Fruit fly (Drosophila melanogaster) whole organism, embryonic: ENCODE measurements around the gene CG1628.

Experiments
- CG10462 ChIP-seq: fragments of 200-800 bp; sonication (Bioruptor generic); optimal IDR thresholded peaks from 2 replicates; lab custom pipeline; 2016; ENCODE audit warnings: missing biosample characterization, missing genetic modification characterization
- CG12104 ChIP-seq: fragments of 200-800 bp; sonication (Bioruptor generic); optimal IDR thresholded peaks from 3 replicates; lab custom pipeline; 2016; ENCODE audit warnings: missing biosample characterization, missing genetic modification characterization
- CG1233 ChIP-seq: fragments of 200-800 bp; sonication (Bioruptor generic); optimal IDR thresholded peaks from 4 replicates; lab custom pipeline; 2018; ENCODE audit warnings: missing biosample characterization, mild to moderate bottlenecking, missing genetic modification characterization
- CG13296 ChIP-seq: fragments of 200-800 bp; sonication (Bioruptor generic); optimal IDR thresholded peaks from 3 replicates; lab custom pipeline; 2018; ENCODE audit warnings: missing biosample characterization, mild to moderate bottlenecking, missing genetic modification characterization
- CG13624 ChIP-seq: fragments of 200-800 bp; sonication (Bioruptor generic); optimal IDR thresholded peaks from 2 replicates; lab custom pipeline; 2016; ENCODE audit warnings: missing biosample characterization, missing genetic modification characterization
- CG14667 ChIP-seq: fragments of 200-800 bp; sonication (Bioruptor generic); IDR thresholded peaks from 2 replicates; pipeline ENCODE4 v1.3.6; 2022; ENCODE audit warnings: missing biosample characterization, missing genetic modification characterization
- CG15269 ChIP-seq: fragments of 200-800 bp; sonication (Bioruptor generic); optimal IDR thresholded peaks from 2 replicates; lab custom pipeline; 2018; ENCODE audit warnings: missing biosample characterization, mild to moderate bottlenecking, missing genetic modification characterization, moderate library complexity
- CG15514 ChIP-seq: fragments of 200-800 bp; sonication (Bioruptor generic); optimal IDR thresholded peaks from 3 replicates; lab custom pipeline; 2017; ENCODE audit warnings: missing biosample characterization, missing genetic modification characterization, mild to moderate bottlenecking, moderate library complexity, missing genetic modification reagents
- CG17612 ChIP-seq: fragments of 200-800 bp; sonication (Bioruptor generic); IDR thresholded peaks from 2 replicates; pipeline ENCODE4 v1.3.6; 2022; ENCODE audit warnings: missing biosample characterization, missing genetic modification characterization
- CG17912 ChIP-seq: fragments of 200-800 bp; sonication (Bioruptor generic); optimal IDR thresholded peaks from 2 replicates; lab custom pipeline; 2018; ENCODE audit warnings: missing biosample characterization, mild to moderate bottlenecking, missing genetic modification characterization
- CG18764 ChIP-seq: fragments of 200-800 bp; sonication (Bioruptor generic); optimal IDR thresholded peaks from 3 replicates; lab custom pipeline; 2016; ENCODE audit warnings: missing biosample characterization, missing genetic modification characterization
- CG30403 ChIP-seq: fragments of 200-800 bp; sonication (Bioruptor generic); optimal IDR thresholded peaks from 3 replicates; lab custom pipeline; 2016; ENCODE audit warnings: missing biosample characterization, missing genetic modification characterization
- CG32532 ChIP-seq: fragments of 200-800 bp; sonication (Bioruptor generic); IDR thresholded peaks from 2 replicates; pipeline ENCODE4 v1.3.6; 2022; ENCODE audit warnings: missing biosample characterization, missing genetic modification characterization
- CG3838 ChIP-seq: fragments of 200-800 bp; sonication (Bioruptor generic); optimal IDR thresholded peaks from 3 replicates; lab custom pipeline; 2016; ENCODE audit warnings: missing biosample characterization, missing genetic modification characterization
- CG4820 ChIP-seq: fragments of 200-800 bp; sonication (Bioruptor generic); optimal IDR thresholded peaks from 3 replicates; lab custom pipeline; 2016; ENCODE audit warnings: missing biosample characterization, missing genetic modification characterization
- CG6683 ChIP-seq: fragments of 200-800 bp; sonication (Bioruptor generic); optimal IDR thresholded peaks from 2 replicates; lab custom pipeline; 2017; ENCODE audit warnings: missing biosample characterization, mild to moderate bottlenecking, missing genetic modification characterization, missing genetic modification reagents
- CG8281 ChIP-seq: fragments of 200-800 bp; sonication (Bioruptor generic); optimal IDR thresholded peaks from 2 replicates; lab custom pipeline; 2018; ENCODE audit warnings: missing biosample characterization, mild to moderate bottlenecking, missing genetic modification characterization, moderate library complexity
- CG8388 ChIP-seq: fragments of 200-800 bp; sonication (Bioruptor generic); optimal IDR thresholded peaks from 2 replicates; lab custom pipeline; 2019; ENCODE audit warnings: missing biosample characterization, mild to moderate bottlenecking, missing genetic modification characterization, moderate library complexity
- CG9817 ChIP-seq: fragments of 200-800 bp; sonication (Bioruptor generic); optimal IDR thresholded peaks from 2 replicates; lab custom pipeline; 2018; ENCODE audit warnings: missing biosample characterization, mild to moderate bottlenecking, missing genetic modification characterization, moderate library complexity
- D ChIP-seq, 2 experiments: fragments of 200-800 bp in 1 of 2; fragments of >200 bp in 1 of 2; sonication (Bioruptor generic) in 1 of 2; optimal IDR thresholded peaks; 2 replicates in 1 of 2; 3 replicates in 1 of 2; lab custom pipeline; 2017; ENCODE audit warnings: mild to moderate bottlenecking in 1 of 2, missing biosample characterization in 1 of 2, missing genetic modification characterization in 1 of 2, missing genetic modification reagents in 1 of 2
- Deaf1 ChIP-seq: fragments of 200-800 bp; optimal IDR thresholded peaks from 3 replicates; lab custom pipeline; 2019; ENCODE audit warnings: missing biosample characterization, mild to moderate bottlenecking, missing genetic modification characterization, moderate library complexity
- Dfd ChIP-seq, 2 experiments: fragments of >200 bp; optimal IDR thresholded peaks; 2 replicates each; lab custom pipeline; 2017; ENCODE audit warnings: missing biosample characterization in 2 of 2, missing genetic modification characterization in 2 of 2
- E2f2 ChIP-seq: fragments of 200-800 bp; sonication (Bioruptor generic); IDR thresholded peaks from 2 replicates; pipeline ENCODE4 v1.3.6; 2022; ENCODE audit warnings: missing biosample characterization, missing genetic modification characterization
- Elba2 ChIP-seq: fragments of 200-800 bp; sonication (Bioruptor generic); optimal IDR thresholded peaks from 3 replicates; lab custom pipeline; 2016; ENCODE audit warnings: missing biosample characterization, missing genetic modification characterization
- Ets65A ChIP-seq: fragments of 200-800 bp; sonication (Bioruptor generic); peaks from one replicate; lab custom pipeline; 2016; ENCODE audit warnings: missing biosample characterization, missing genetic modification characterization
- Hmr ChIP-seq: fragments of 200-800 bp; sonication (Bioruptor generic); optimal IDR thresholded peaks from 3 replicates; lab custom pipeline; 2017; ENCODE audit warnings: mild to moderate bottlenecking, missing biosample characterization, missing genetic modification reagents, missing genetic modification characterization
- Hr39 ChIP-seq: fragments of >200 bp; optimal IDR thresholded peaks from 2 replicates; lab custom pipeline; 2017
- Lhr ChIP-seq: fragments of 200-800 bp; sonication (Bioruptor generic); optimal IDR thresholded peaks from 3 replicates; lab custom pipeline; 2017; ENCODE audit warnings: mild to moderate bottlenecking, missing biosample characterization, missing genetic modification reagents, missing genetic modification characterization
- MBD-R2 ChIP-seq: fragments of 200-800 bp; sonication (Bioruptor generic); IDR thresholded peaks from 2 replicates; pipeline ENCODE4 v1.3.6; 2022; ENCODE audit warnings: missing biosample characterization, missing genetic modification characterization
- Med ChIP-seq: fragments of 200-800 bp; sonication (Bioruptor generic); peaks from one replicate; lab custom pipeline; 2016; ENCODE audit warnings: missing biosample characterization, missing genetic modification characterization, mild to moderate bottlenecking, inconsistent platforms, moderate library complexity
- Ssrp ChIP-seq: fragments of 200-800 bp; sonication (Bioruptor generic); optimal IDR thresholded peaks from 2 replicates; lab custom pipeline; 2018; ENCODE audit warnings: missing biosample characterization, mild to moderate bottlenecking, missing genetic modification characterization, moderate library complexity
- Usf ChIP-seq: fragments of 200-800 bp; sonication (Bioruptor generic); optimal IDR thresholded peaks from 2 replicates; lab custom pipeline; 2017; ENCODE audit warnings: missing genotype, missing biosample characterization, missing genetic modification characterization
- caup ChIP-seq: fragments of 200-800 bp; sonication (Bioruptor generic); optimal IDR thresholded peaks from 3 replicates; lab custom pipeline; 2017; ENCODE audit warnings: missing biosample characterization, mild to moderate bottlenecking, missing genetic modification characterization, moderate library complexity; ENCODE audit not compliant: severe bottlenecking
- dan ChIP-seq: fragments of 200-800 bp; sonication (Bioruptor generic); IDR thresholded peaks from 2 replicates; pipeline ENCODE4 v1.3.6; 2022; ENCODE audit warnings: missing biosample characterization, missing genetic modification characterization
- dimm ChIP-seq: fragments of 200-800 bp; sonication (Bioruptor generic); IDR thresholded peaks from 2 replicates; pipeline ENCODE4 v1.3.6; 2022; ENCODE audit warnings: missing biosample characterization, missing genetic modification characterization
- dm ChIP-seq: fragments of 200-800 bp; sonication (Bioruptor generic); optimal IDR thresholded peaks from 3 replicates; lab custom pipeline; 2016; ENCODE audit warnings: missing biosample characterization, missing genetic modification characterization
- en ChIP-seq: fragments of 200-800 bp; sonication (Bioruptor generic); optimal IDR thresholded peaks from 2 replicates; lab custom pipeline; 2016; ENCODE audit warnings: missing biosample characterization, missing genetic modification characterization
- gce ChIP-seq: fragments of 200-800 bp; sonication (Bioruptor generic); IDR thresholded peaks from 3 replicates; pipeline ENCODE4 v1.3.6; 2022; ENCODE audit warnings: missing biosample characterization, missing genetic modification characterization
- jing ChIP-seq: fragments of 200-800 bp; sonication (Bioruptor generic); optimal IDR thresholded peaks from 2 replicates; lab custom pipeline; 2018; ENCODE audit warnings: missing biosample characterization, mild to moderate bottlenecking, missing genetic modification characterization
- ken ChIP-seq: fragments of 200-800 bp; sonication (Bioruptor generic); IDR thresholded peaks from 3 replicates; pipeline ENCODE4 v1.3.6; 2022; ENCODE audit warnings: missing biosample characterization, missing genetic modification characterization
- lbe ChIP-seq: fragments of 200-800 bp; sonication (Bioruptor generic); optimal IDR thresholded peaks from 2 replicates; lab custom pipeline; 2016; ENCODE audit warnings: missing biosample characterization, mild to moderate bottlenecking, missing genetic modification characterization
- p53 ChIP-seq: fragments of 200-800 bp; sonication (Bioruptor generic); optimal IDR thresholded peaks from 2 replicates; lab custom pipeline; 2016; ENCODE audit warnings: missing biosample characterization, missing genetic modification characterization
- pan ChIP-seq, 4 experiments: fragments of >200 bp in 3 of 4; fragments of 200-800 bp in 1 of 4; sonication (Bioruptor generic) in 1 of 4; optimal IDR thresholded peaks in 3 of 4; IDR thresholded peaks in 1 of 4; 2 replicates each; pipeline versions ENCODE4 v1.3.6 to Lab custom; 2017 to 2022; ENCODE audit warnings: missing biosample characterization in 2 of 4, missing genetic modification characterization in 2 of 4, mixed read lengths in 1 of 4
- pros ChIP-seq: fragments of 200-800 bp; sonication (Bioruptor generic); optimal IDR thresholded peaks from 3 replicates; lab custom pipeline; 2019; ENCODE audit warnings: missing biosample characterization, mild to moderate bottlenecking, missing genetic modification characterization, moderate library complexity
- sens ChIP-seq: fragments of 200-800 bp; sonication (Bioruptor generic); peaks from one replicate; lab custom pipeline; 2016; ENCODE audit warnings: missing biosample characterization, missing genetic modification characterization
- sqz ChIP-seq: fragments of 200-800 bp; sonication (Bioruptor generic); optimal IDR thresholded peaks from 3 replicates; lab custom pipeline; 2018; ENCODE audit warnings: missing biosample characterization, mild to moderate bottlenecking, missing genetic modification characterization

CG1628 gene

DNA sequence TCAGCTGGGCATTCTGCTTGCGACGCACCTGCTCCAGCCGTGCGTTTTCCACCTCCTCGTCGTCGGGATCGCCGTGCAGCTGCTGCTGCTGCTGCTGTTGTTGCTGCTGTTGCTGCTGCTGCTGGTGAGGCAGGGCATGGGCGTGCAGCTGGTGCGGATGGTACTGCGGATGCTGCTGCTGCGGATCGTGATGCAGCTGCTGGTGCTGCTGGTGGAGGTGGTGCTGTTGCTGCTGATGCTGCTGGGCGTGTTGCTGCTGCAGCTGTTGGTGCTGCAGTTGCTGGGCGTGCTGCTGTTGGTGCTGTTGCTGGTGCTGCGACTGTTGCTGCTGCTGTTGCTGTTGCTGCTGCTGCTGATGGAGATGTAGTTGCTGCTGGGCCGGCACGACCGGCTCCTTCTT, 5.1 kb upstream of the CG1628 start:
- TF ChIP-seq p53 (no peak), CG18764 (GFP tag; lab: Kevin White, UChicago) (no peak), CG9817 (no peak), CG8281 (tag; lab: Kevin White, UChicago) (no peak), Med (GFP tag; lab: Kevin White, UChicago) (peak; percentile 19), CG12104 (no peak), CG1233 (GFP tag; lab: Kevin White, UChicago) (no peak), jing (GFP tag; lab: Kevin White, UChicago) (no peak), CG14667 (GFP tag; lab: Robert Waterston, UW) (no peak), Dfd (GFP tag; optimal IDR thresholded peaks at IDR 0.05; lab: Kevin White, UChicago) (peak in 1 of 2 experiments; percentile 16), Ets65A (peak; percentile 10), CG10462 (GFP tag; lab: Kevin White, UChicago) (no peak), CG13296 (no peak)

DNA sequence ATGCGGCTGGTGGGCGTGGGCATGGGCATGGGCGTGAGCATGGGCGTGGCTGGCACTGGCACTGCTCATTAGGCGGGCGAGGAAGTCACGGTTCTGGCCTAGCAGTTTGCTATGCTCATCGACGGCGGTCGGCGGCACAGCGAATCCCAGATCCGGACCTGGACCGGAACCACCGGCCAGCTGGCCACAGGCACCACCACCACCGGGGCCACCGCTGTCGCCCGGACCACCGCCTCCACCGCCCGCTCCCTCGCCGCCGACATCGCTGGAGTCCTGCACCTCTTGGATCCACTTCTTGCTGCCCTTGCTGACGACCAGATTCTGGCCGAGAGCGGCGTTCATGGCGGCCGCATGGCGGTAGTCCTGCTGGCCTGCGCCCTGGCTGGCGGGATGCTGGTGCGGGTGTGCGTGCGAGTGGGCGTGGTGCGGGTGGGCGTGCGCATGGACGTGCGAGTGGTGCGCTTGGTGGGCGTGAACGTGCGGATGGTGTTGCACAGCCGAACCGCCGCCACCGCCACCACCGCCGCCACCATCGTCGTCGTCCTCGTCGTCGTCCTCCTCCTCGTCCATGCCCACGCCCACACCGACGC, 4.5 kb upstream of the CG1628 start:
- peak; percentile 34 for TF ChIP-seq sens
- TF ChIP-seq pan (optimal IDR thresholded peaks at IDR 0.05; lab: Kevin White, UChicago): no peak
- TF ChIP-seq pan (GFP tag; optimal IDR thresholded peaks at IDR 0.05 in 1 of 2, IDR thresholded peaks at IDR 0.05 in 1 of 2): peak in 1 of 2 experiments; percentile 21
- no peak for TF ChIP-seq Usf (GFP tag; lab: Kevin White, UChicago)
- no peak for TF ChIP-seq sqz (GFP tag; lab: Kevin White, UChicago)
- peak; percentile 93 for TF ChIP-seq Hr39 (lab: Kevin White, UChicago)
- no peak for TF ChIP-seq Lhr (GFP tag; lab: Kevin White, UChicago)
- TF ChIP-seq CG17912 (GFP tag; lab: Kevin White, UChicago): no peak

DNA sequence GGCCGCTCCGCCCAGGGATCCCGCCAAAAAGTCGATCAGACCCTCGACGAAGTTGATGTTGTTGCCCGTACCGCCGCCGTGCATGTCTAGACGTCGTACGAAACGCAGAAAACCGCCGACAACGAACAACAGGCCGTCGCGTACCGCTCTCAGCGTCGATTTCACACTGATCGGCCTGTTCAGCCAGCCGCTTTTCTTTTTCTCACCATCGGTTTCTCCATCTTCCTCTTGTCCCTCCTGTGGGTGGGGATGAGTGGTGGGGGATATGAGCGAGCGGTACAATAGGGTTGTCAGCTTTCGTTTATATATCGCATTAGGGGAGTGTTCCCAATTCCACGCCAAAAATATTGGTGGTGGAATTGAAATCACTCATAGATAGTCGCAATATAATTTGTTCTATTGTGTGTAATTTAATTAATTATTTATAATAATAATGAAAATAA, 1.0 kb downstream of the CG1628 start:
- TF ChIP-seq D (optimal IDR thresholded peaks at IDR 0.05; lab: Kevin White, UChicago) (no peak), D (GFP tag; optimal IDR thresholded peaks at IDR 0.05; lab: Kevin White, UChicago) (peak; percentile 31), CG3838 (GFP tag; lab: Kevin White, UChicago) (no peak), Elba2 (no peak), lbe (GFP tag; lab: Kevin White, UChicago) (no peak), CG15514 (GFP tag; lab: Kevin White, UChicago) (peak; percentile 12), CG8388 (GFP tag; lab: Kevin White, UChicago) (peak; percentile 10), CG13624 (GFP tag; lab: Kevin White, UChicago) (peak; percentile 4), CG32532 (peak; percentile 67), Hmr (GFP tag; lab: Kevin White, UChicago) (peak; percentile 18), CG17912 (GFP tag; lab: Kevin White, UChicago) (no peak), ken (GFP tag; lab: Robert Waterston, UW) (0 out of 3 replicates have a peak, but pooled peaks have one; percentile 14), MBD-R2 (GFP tag; lab: Robert Waterston, UW) (0 out of 2 replicates have a peak, but pooled peaks have one; percentile 20), en (GFP tag; lab: Kevin White, UChicago) (no peak), caup (GFP tag; lab: Kevin White, UChicago) (peak; percentile 29), CG30403 (GFP tag; lab: Kevin White, UChicago) (peak; percentile 52), gce (GFP tag; lab: Robert Waterston, UW) (peak; percentile 12; the same call in 1 of the 3 replicates), E2f2 (GFP tag; lab: Robert Waterston, UW) (0 out of 2 replicates have a peak, but pooled peaks have one; percentile 11), dimm (GFP tag; lab: Robert Waterston, UW) (no peak), dan (GFP tag; lab: Robert Waterston, UW) (no peak), CG9817 (peak; percentile 75), jing (GFP tag; lab: Kevin White, UChicago) (no peak), CG6683 (GFP tag; lab: Kevin White, UChicago) (no peak), pros (GFP tag; lab: Kevin White, UChicago) (no peak), CG17612 (GFP tag; lab: Robert Waterston, UW) (no peak), dm (GFP tag; lab: Kevin White, UChicago) (no peak), CG15269 (peak; percentile 38), CG4820 (peak; percentile 18), Hr39 (lab: Kevin White, UChicago) (no peak), Ssrp (tag; lab: Kevin White, UChicago) (peak; percentile 37), Deaf1 (tag; lab: Kevin White, UChicago) (peak; percentile 60)
